Worm (Caenorhabditis elegans) whole organism, young adult: ENCODE results near the gene maph-1.3.

Source experiments
- C17E4.6 ChIP-seq: fragments of 200-800 bp; sonication (Bioruptor generic); IDR thresholded peaks from 2 replicates; pipeline ENCODE4 v1.3.6; 2022; ENCODE audit warnings: missing genetic modification reagents, missing genetic modification characterization, missing compliant biosample characterization
- Y56A3A.18 ChIP-seq: fragments of 200-800 bp; sonication (Bioruptor generic); IDR thresholded peaks from 2 replicates; pipeline ENCODE4 v1.3.6; 2022; ENCODE audit warnings: missing genetic modification reagents, missing genetic modification characterization, missing compliant biosample characterization
- Y95B8A.8 ChIP-seq: fragments of 200-800 bp; sonication (Bioruptor generic); IDR thresholded peaks from 2 replicates; pipeline ENCODE4 v1.3.6; 2022; ENCODE audit warnings: missing genetic modification reagents, missing genetic modification characterization, missing compliant biosample characterization
- hmg-20 ChIP-seq: fragments of 200-800 bp; sonication (Bioruptor generic); IDR thresholded peaks from 2 replicates; pipeline ENCODE4 v1.3.6; 2022; ENCODE audit warnings: missing genetic modification reagents, missing genetic modification characterization, missing compliant biosample characterization
- mcd-1 ChIP-seq: fragments of 200-800 bp; sonication (Bioruptor generic); IDR thresholded peaks from 2 replicates; pipeline ENCODE4 v1.3.6; 2022; ENCODE audit warnings: missing genetic modification reagents, missing genetic modification characterization, missing compliant biosample characterization

Gene maph-1.3

DNA sequence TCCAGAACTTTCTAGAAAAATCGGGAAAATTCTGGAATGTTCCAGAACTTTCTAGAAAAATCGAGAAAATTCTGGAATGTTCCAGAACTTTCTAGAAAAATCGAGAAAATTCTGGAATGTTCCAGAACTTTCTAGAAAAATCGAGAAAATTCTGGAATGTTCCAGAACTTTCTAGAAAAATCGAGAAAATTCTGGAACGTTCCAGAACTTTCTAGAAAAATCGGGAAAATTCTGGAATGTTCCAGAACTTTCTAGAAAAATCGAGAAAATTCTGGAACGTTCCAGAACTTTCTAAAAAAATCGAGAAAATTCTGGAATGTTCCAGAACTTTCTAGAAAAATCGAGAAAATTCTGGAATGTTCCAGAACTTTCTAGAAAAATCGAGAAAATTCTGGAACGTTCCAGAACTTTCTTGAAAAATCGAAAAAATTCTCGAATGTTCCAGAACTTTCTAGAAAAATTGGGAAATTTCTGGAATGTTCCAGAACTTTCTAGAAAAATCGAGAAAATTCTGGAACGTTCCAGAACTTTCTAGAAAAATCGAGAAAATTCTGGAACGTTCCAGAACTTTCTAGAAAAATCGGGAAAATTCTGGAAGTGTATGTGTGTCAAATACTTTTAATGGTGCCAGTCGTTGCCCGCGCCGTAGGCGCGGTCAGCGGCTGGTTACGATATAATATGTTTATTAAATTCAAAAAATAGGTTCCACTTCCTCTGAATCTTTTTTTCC, 52.6 kb downstream of the maph-1.3 start (continued):
- TF ChIP-seq Y56A3A.18 (GFP tag; lab: Robert Waterston, UW) (peak; percentile 94), C17E4.6 (GFP tag; lab: Robert Waterston, UW) (peak; percentile 47; the same call in 1 of the 2 replicates), Y95B8A.8 (GFP tag; lab: Robert Waterston, UW) (peak; percentile 95), hmg-20 (GFP tag; lab: Robert Waterston, UW) (0 out of 2 replicates have a peak, but pooled peaks have one; percentile 5), mcd-1 (0 out of 2 replicates have a peak, but pooled peaks have one; percentile 33)
